Worm (Caenorhabditis elegans): Measurements from ENCODE around the gene ifet-1.

Gene ifet-1

DNA sequence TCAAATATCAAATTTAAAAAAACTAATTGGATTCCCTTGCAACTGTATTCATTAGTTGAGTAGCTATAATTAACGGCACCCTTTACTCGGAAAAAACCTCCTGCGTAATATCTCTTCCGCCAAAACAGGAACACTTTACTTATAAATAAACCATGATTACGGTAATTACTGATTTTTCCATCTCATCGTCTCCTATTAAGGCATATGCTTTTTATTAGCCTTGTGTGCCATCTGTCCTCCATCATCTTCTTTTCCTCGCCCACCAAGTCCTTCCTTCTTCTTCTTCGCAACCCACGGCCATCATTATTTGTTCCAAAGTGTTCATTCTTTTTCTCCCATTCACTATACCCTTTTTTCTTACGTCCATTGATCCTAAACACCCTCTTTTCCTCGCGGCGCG, 44.5 kb upstream of the ifet-1 start:
- TF ChIP-seq skn-1 (tag; optimal IDR thresholded peaks at IDR 0.05) (no peak), unc-62 (GFP tag; optimal IDR thresholded peaks at IDR 0.05 in 1 of 2) (peak in 1 of 2 experiments; percentile 60), unc-62 (tag; optimal IDR thresholded peaks at IDR 0.05) (no peak)

DNA sequence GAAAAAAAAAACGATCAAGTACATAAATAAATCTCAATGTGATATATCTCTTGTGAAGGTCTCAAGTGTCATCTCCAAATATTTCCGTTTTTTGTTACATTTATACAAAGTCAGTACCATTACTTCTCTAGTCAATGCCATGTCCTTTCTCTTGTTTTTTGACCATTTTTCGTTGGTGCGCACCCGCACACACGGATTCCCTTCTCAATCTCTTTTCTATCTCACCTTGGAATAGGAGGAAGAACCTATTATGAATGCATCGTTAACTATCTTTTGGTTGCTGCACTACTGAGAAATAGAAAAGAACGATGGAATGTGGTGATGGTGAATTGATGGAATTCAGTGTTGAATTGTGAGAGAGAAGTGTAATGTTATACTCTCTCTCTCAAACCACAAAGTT, 42.8 kb upstream of the ifet-1 start:
- TF ChIP-seq fkh-10 (GFP tag; optimal IDR thresholded peaks at IDR 0.05): no peak
- TF ChIP-seq gei-8 (GFP tag; optimal IDR thresholded peaks at IDR 0.05): no peak
- no peak for TF ChIP-seq D1046.2 (GFP tag; IDR thresholded peaks at IDR 0.05)
- no peak for TF ChIP-seq mdl-1 (tag; optimal IDR thresholded peaks at IDR 0.05)
- TF ChIP-seq duxl-1 (tag; optimal IDR thresholded peaks at IDR 0.05; ENCODE audit: poor library complexity): no peak
- no peak for TF ChIP-seq ZK546.5 (tag; optimal IDR thresholded peaks at IDR 0.05)

DNA sequence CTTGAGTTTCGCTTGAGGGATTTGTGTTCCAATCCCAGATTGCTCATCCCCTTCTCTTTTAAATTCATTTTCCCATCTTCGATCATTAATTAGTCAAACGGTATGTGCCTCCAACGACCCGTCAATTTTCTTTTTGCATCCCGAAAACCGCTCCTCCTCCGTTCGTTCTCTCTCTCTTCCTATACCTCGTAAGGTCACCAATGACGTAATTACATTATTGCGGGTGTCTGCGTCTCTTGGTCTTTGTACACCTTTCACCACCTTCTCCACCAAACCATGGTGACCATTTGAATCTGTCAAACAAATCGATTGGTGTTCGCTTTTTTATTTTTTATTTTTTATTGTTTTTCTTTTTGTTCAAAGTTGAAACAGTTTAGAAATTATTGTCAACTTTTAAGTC, 40.2 kb upstream of the ifet-1 start:
- TF ChIP-seq aha-1 (tag) (no peak), unc-39 (tag; optimal IDR thresholded peaks at IDR 0.05) (no peak), ceh-28 (tag; optimal IDR thresholded peaks at IDR 0.05) (no peak), lin-15B (tag; optimal IDR thresholded peaks at IDR 0.05) (no peak), ctbp-1 (GFP tag; IDR thresholded peaks at IDR 0.05) (no peak)

DNA sequence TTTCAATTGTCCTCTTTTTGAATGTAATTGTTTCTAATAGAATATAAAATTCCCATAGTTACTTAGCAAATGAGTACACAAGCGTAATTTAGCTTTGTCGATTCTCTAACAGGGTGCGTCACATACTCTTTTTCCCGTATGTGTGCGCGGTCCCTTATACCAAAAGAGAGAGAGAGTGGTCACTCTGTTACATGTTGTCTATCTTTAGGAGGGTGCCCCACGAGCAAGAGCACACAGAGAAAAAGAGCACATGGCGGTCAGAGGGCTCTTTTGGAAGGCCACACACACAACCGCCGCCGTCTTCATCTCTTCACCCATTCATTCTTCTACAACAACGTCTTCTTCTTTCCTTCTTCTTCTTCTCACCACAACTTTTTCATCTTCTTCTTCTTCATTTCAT, 39.0 kb upstream of the ifet-1 start:
- TF ChIP-seq mdl-1 (tag; optimal IDR thresholded peaks at IDR 0.05): peak in 1 of 2 experiments; percentile 30
- TF ChIP-seq ceh-20 (GFP tag; IDR thresholded peaks at IDR 0.05): no peak
- TF ChIP-seq hlh-30 (tag; optimal IDR thresholded peaks at IDR 0.05; ENCODE audit: insufficient read depth): peak; percentile 42
- TF ChIP-seq pqm-1 (tag; optimal IDR thresholded peaks at IDR 0.05): no peak
- TF ChIP-seq unc-62 (GFP tag; optimal IDR thresholded peaks at IDR 0.05 in 1 of 2): peak in 1 of 2 experiments; percentile 48
- TF ChIP-seq unc-62 (tag; optimal IDR thresholded peaks at IDR 0.05): no peak
- peak in 1 of 2 experiments; percentile 28 for TF ChIP-seq lsy-2 (tag; optimal IDR thresholded peaks at IDR 0.05)
- TF ChIP-seq daf-19 (GFP tag; conservative IDR thresholded peaks at IDR 0.05): no peak
- TF ChIP-seq dmd-6 (GFP tag; IDR thresholded peaks at IDR 0.05): no peak

DNA sequence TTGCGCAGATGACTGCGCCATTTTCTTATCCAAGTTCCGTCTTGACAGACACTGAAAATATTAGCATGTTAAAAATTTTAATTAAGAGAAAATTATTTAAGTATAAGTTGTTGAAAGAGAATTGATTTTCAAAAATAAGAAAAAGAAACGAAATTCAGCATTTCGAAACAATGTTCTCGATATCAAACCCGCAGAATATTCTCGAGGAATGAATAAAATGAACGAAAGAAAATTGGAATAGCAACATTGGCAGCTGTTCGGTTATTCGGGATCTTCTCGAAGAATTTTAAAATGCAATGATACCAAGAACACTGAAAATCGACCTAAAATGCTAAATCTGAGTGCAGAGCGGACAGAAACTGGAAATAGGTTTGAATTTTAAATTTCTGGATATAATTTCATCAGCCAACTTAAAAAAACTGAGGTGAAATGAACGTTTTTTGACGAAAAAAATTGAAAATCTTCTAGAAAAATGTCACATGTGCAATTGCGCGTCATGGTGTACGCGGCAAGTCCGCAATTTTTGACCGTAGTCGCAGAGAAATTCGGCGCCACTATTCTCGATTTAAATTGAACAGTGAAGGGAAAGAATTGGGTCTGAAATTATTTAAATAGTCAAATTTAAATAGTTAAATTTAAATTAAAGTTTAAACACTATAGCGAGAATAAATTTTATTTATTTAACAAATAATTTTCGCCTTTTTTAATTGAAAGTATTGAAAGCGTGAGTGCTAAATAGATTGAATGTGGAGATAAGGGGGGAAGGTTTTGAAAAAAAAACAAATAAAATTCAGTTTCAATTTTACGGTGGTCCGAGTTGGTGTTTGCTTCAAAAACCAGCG, 33.3 kb upstream of the ifet-1 start, which contains the start of the genes cct-5 and F25F2.1:
Gene cct-5, minus strand, starts transcription at position 51 of the 842 bp plus-strand sequence.
Gene F25F2.1, plus strand, starts transcription at position 792 of the 842 bp plus-strand sequence.
- TF ChIP-seq ztf-11 (tag; optimal IDR thresholded peaks at IDR 0.05) (no peak), aha-1 (tag) (peak; percentile 92), T20F7.1 (GFP tag; optimal IDR thresholded peaks at IDR 0.05) (peak; percentile 54), F49E8.2 (tag; optimal IDR thresholded peaks at IDR 0.05; ENCODE audit: borderline replicate concordance) (no peak), gei-8 (GFP tag; optimal IDR thresholded peaks at IDR 0.05) (no peak), mdl-1 (tag; optimal IDR thresholded peaks at IDR 0.05) (no peak), ztf-7 (tag; optimal IDR thresholded peaks at IDR 0.05) (peak; percentile 69), duxl-1 (tag; optimal IDR thresholded peaks at IDR 0.05; ENCODE audit: poor library complexity) (no peak), php-3 (GFP tag; IDR thresholded peaks at IDR 0.05) (no peak), cey-2 (tag; optimal IDR thresholded peaks at IDR 0.05; ENCODE audit: borderline replicate concordance, insufficient read depth) (no peak), lin-29 (GFP tag; IDR thresholded peaks at IDR 0.05) (no peak), nhr-111 (GFP tag; optimal IDR thresholded peaks at IDR 0.05) (no peak), hmg-1.1 (GFP tag; IDR thresholded peaks at IDR 0.05) (peak; percentile 56), daf-19 (GFP tag; conservative IDR thresholded peaks at IDR 0.05) (no peak), ceh-20 (GFP tag; IDR thresholded peaks at IDR 0.05) (no peak), F26F4.8 (GFP tag; conservative IDR thresholded peaks at IDR 0.05) (no peak), Y75B8A.6 (GFP tag; IDR thresholded peaks at IDR 0.05) (no peak), zip-2 (tag; optimal IDR thresholded peaks at IDR 0.05) (no peak), mdt-29 (GFP tag; IDR thresholded peaks at IDR 0.05) (no peak), zip-11 (GFP tag; IDR thresholded peaks at IDR 0.05) (no peak), spr-3 (GFP tag; optimal IDR thresholded peaks at IDR 0.05) (no peak), madf-9 (GFP tag; conservative IDR thresholded peaks at IDR 0.05) (no peak), nhr-77 (tag; optimal IDR thresholded peaks at IDR 0.05) (peak; percentile 26), ZK337.2 (GFP tag; IDR thresholded peaks at IDR 0.05) (no peak), lim-7 (GFP tag; IDR thresholded peaks at IDR 0.05) (no peak), dmd-8 (GFP tag; IDR thresholded peaks at IDR 0.05) (no peak), ZK546.5 (tag; optimal IDR thresholded peaks at IDR 0.05) (no peak), snpc-4 (tag; optimal IDR thresholded peaks at IDR 0.05) (no peak), saeg-2 (GFP tag; IDR thresholded peaks at IDR 0.05) (no peak), hlh-30 (tag; optimal IDR thresholded peaks at IDR 0.05; ENCODE audit: insufficient read depth) (peak; percentile 77)

Data from whole organism, L4 larva.